Worm (Caenorhabditis elegans): ENCODE data around the gene gnrr-4.

gnrr-4 gene

ce11 chrX:5743209-5743608 is at the start of gene gnrr-4:
Gene gnrr-4, minus strand, starts transcription at chrX:5743309.
- TF ChIP-seq elt-1 (tag; optimal IDR thresholded peaks at IDR 0.05; ENCODE audit: borderline replicate concordance, insufficient read depth) (no peak), nhr-76 (tag; optimal IDR thresholded peaks at IDR 0.05) (no peak), mab-5 (tag; optimal IDR thresholded peaks at IDR 0.05) (no peak), unc-120 (tag; optimal IDR thresholded peaks at IDR 0.05; ENCODE audit: poor library complexity, severe bottlenecking) (no peak), ceh-39 (tag; optimal IDR thresholded peaks at IDR 0.05) (no peak), zip-8 (tag; optimal IDR thresholded peaks at IDR 0.05) (no peak), mls-2 (tag; optimal IDR thresholded peaks at IDR 0.05) (no peak), tbx-8 (GFP tag; optimal IDR thresholded peaks at IDR 0.05) (no peak), M03D4.4 (tag; optimal IDR thresholded peaks at IDR 0.05) (no peak), unc-62 (GFP tag; optimal IDR thresholded peaks at IDR 0.05) (no peak), nhr-2 (tag; optimal IDR thresholded peaks at IDR 0.05) (no peak)

- no peak for TF ChIP-seq mls-2 (tag; optimal IDR thresholded peaks at IDR 0.05)
- no peak for TF ChIP-seq drap-1 (GFP tag; optimal IDR thresholded peaks at IDR 0.05)
- TF ChIP-seq blmp-1 (tag; optimal IDR thresholded peaks at IDR 0.05) = no peak
- TF ChIP-seq cnd-1 (tag; optimal IDR thresholded peaks at IDR 0.05) = no peak
- TF ChIP-seq elt-1 (tag; optimal IDR thresholded peaks at IDR 0.05; ENCODE audit: borderline replicate concordance, insufficient read depth) = no peak
- TF ChIP-seq M03D4.4 (tag; optimal IDR thresholded peaks at IDR 0.05) = no peak
- no peak for TF ChIP-seq ceh-83 (GFP tag; optimal IDR thresholded peaks at IDR 0.05)
Observed at ce11 chrX:5790915-5791314, 47.8 kb upstream of the gnrr-4 start, which contains the start of gene twnk-1. Gene twnk-1, plus strand, starts transcription at chrX:5791215.

- no peak for TF ChIP-seq nhr-2 (tag; optimal IDR thresholded peaks at IDR 0.05)
Observed at ce11 chrX:5787861-5788260, 44.8 kb upstream of the gnrr-4 start, which contains the start of gene F46G11.2. Gene F46G11.2, plus strand, starts transcription at chrX:5788161.

- TF ChIP-seq ham-2 (GFP tag; optimal IDR thresholded peaks at IDR 0.05) (no peak), nhr-76 (tag; optimal IDR thresholded peaks at IDR 0.05) (no peak), bed-3 (GFP tag; optimal IDR thresholded peaks at IDR 0.05) (no peak), flh-1 (GFP tag; optimal IDR thresholded peaks at IDR 0.05) (no peak), tbx-8 (GFP tag; optimal IDR thresholded peaks at IDR 0.05) (no peak), sem-2 (GFP tag; optimal IDR thresholded peaks at IDR 0.05) (no peak), lin-32 (GFP tag; optimal IDR thresholded peaks at IDR 0.05) (no peak)
Observed at ce11 chrX:5786193-5786592, 43.1 kb upstream of the gnrr-4 start, which contains the start of gene F46G11.6. Gene F46G11.6, plus strand, starts transcription at chrX:5786493.

ce11 chrX:5782153-5782552 is 39.0 kb upstream of the gnrr-4 start, which contains the start of gene gakh-1:
Gene gakh-1, plus strand, starts transcription at chrX:5782499.
- TF ChIP-seq elt-3 (tag; optimal IDR thresholded peaks at IDR 0.05) (no peak), mep-1 (tag; optimal IDR thresholded peaks at IDR 0.05) (no peak), pha-4 (tag; optimal IDR thresholded peaks at IDR 0.05) (peak; percentile 66), mab-5 (tag; optimal IDR thresholded peaks at IDR 0.05) (no peak), hlh-1 (tag; optimal IDR thresholded peaks at IDR 0.05) (peak; percentile 17), lin-13 (tag; optimal IDR thresholded peaks at IDR 0.05) (peak; percentile 54), nhr-76 (tag; optimal IDR thresholded peaks at IDR 0.05) (no peak), unc-120 (tag; optimal IDR thresholded peaks at IDR 0.05; ENCODE audit: poor library complexity, severe bottlenecking) (peak; percentile 44), sptf-1 (tag; optimal IDR thresholded peaks at IDR 0.05) (peak; percentile 39)

ce11 chrX:5781294-5781693 is 38.2 kb upstream of the gnrr-4 start:
- TF ChIP-seq flh-1 (GFP tag; optimal IDR thresholded peaks at IDR 0.05) = no peak
- peak; percentile 3 for TF ChIP-seq ham-2 (GFP tag; optimal IDR thresholded peaks at IDR 0.05)
- peak; percentile 85 for TF ChIP-seq pha-4 (tag; optimal IDR thresholded peaks at IDR 0.05)

- peak; percentile 71 for TF ChIP-seq unc-62 (GFP tag; optimal IDR thresholded peaks at IDR 0.05)
- TF ChIP-seq tbx-8 (GFP tag; optimal IDR thresholded peaks at IDR 0.05) = no peak
- TF ChIP-seq nhr-237 (tag; optimal IDR thresholded peaks at IDR 0.05) = no peak
- peak; percentile 80 for TF ChIP-seq hlh-1 (tag; optimal IDR thresholded peaks at IDR 0.05)
- no peak for TF ChIP-seq sem-2 (GFP tag; optimal IDR thresholded peaks at IDR 0.05)
- no peak for TF ChIP-seq elt-3 (tag; optimal IDR thresholded peaks at IDR 0.05)
- no peak for TF ChIP-seq ceh-43 (GFP tag; optimal IDR thresholded peaks at IDR 0.05)
- no peak for TF ChIP-seq lin-13 (tag; optimal IDR thresholded peaks at IDR 0.05)
- no peak for TF ChIP-seq ceh-83 (GFP tag; optimal IDR thresholded peaks at IDR 0.05)
- no peak for TF ChIP-seq ces-1 (GFP tag; optimal IDR thresholded peaks at IDR 0.05)
- no peak for TF ChIP-seq lsy-2 (tag; optimal IDR thresholded peaks at IDR 0.05)
- no peak for TF ChIP-seq lin-32 (GFP tag; optimal IDR thresholded peaks at IDR 0.05)
- TF ChIP-seq ceh-39 (tag; optimal IDR thresholded peaks at IDR 0.05) = no peak
- TF ChIP-seq pha-4 (tag; optimal IDR thresholded peaks at IDR 0.05) = no peak
- TF ChIP-seq drap-1 (GFP tag; optimal IDR thresholded peaks at IDR 0.05) = no peak
- TF ChIP-seq nhr-2 (tag; optimal IDR thresholded peaks at IDR 0.05) = no peak
- TF ChIP-seq unc-39 (tag; optimal IDR thresholded peaks at IDR 0.05) = no peak
- no peak for TF ChIP-seq mab-5 (tag; optimal IDR thresholded peaks at IDR 0.05)
- no peak for TF ChIP-seq nhr-76 (tag; optimal IDR thresholded peaks at IDR 0.05)
- peak; percentile 47 for TF ChIP-seq unc-120 (tag; optimal IDR thresholded peaks at IDR 0.05; ENCODE audit: poor library complexity, severe bottlenecking)
- TF ChIP-seq bed-3 (GFP tag; optimal IDR thresholded peaks at IDR 0.05) = no peak
- no peak for TF ChIP-seq cnd-1 (tag; optimal IDR thresholded peaks at IDR 0.05)
- no peak for TF ChIP-seq ztf-11 (tag; optimal IDR thresholded peaks at IDR 0.05)
- no peak for TF ChIP-seq sptf-1 (tag; optimal IDR thresholded peaks at IDR 0.05)
- TF ChIP-seq mls-2 (tag; optimal IDR thresholded peaks at IDR 0.05) = no peak
- no peak for TF ChIP-seq nhr-28 (tag; optimal IDR thresholded peaks at IDR 0.05)
- TF ChIP-seq flh-1 (GFP tag; optimal IDR thresholded peaks at IDR 0.05) = no peak
- TF ChIP-seq blmp-1 (tag; optimal IDR thresholded peaks at IDR 0.05) = no peak
- no peak for TF ChIP-seq nhr-12 (tag; optimal IDR thresholded peaks at IDR 0.05)
Observed at ce11 chrX:5780672-5781182, 37.6 kb upstream of the gnrr-4 start, which contains the start of gene sft-4. Gene sft-4, minus strand, starts transcription at chrX:5780722.

Measured in whole organism, mixed stage, embryonic.